Worm (Caenorhabditis elegans): ENCODE measurements around the gene fbxc-18.

fbxc-18 gene

ce11 chrII:948091-948490 lies 18.8 kb downstream of the fbxc-18 start, which contains the start of gene fbxc-32:
Gene fbxc-32, minus strand, starts transcription at chrII:948191.
- TF ChIP-seq C16A3.4 (tag; optimal IDR thresholded peaks at IDR 0.05), result no peak
- no peak for TF ChIP-seq sup-37 (GFP tag; optimal IDR thresholded peaks at IDR 0.05)
- no peak for TF ChIP-seq tlp-1 (tag; optimal IDR thresholded peaks at IDR 0.05)
- no peak for TF ChIP-seq lin-13 (GFP tag; optimal IDR thresholded peaks at IDR 0.05)
- no peak for TF ChIP-seq nhr-28 (tag; optimal IDR thresholded peaks at IDR 0.05)
- TF ChIP-seq dpl-1 (GFP tag; optimal IDR thresholded peaks at IDR 0.05), result no peak

DNA sequence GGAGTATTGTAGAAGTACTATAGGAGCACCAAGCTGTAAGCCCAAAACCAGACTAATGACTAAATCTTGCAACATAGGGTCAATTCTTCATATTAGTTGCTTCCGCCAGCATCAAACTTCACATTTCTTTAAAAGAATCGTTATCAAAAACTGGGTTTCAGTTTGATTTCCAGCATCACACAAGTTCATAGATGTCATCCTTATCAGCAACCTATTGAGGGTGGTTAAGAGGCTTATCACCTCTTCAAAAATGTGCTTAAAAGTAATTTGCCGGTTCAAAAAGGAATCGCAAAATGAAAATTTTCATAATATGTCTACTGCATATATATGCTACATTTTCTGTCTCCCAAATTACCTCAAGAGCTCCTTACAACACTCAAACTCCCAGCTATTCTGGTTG lies 23.1 kb downstream of the fbxc-18 start, which contains the start of gene clec-43:
clec-43 (plus strand) TSS at position 294 of the 400 bp plus-strand sequence.
- peak in 1 of 2 experiments; percentile 20 for TF ChIP-seq lin-35 (GFP tag; optimal IDR thresholded peaks at IDR 0.05)
- no peak for TF ChIP-seq nhr-237 (tag; optimal IDR thresholded peaks at IDR 0.05)
- TF ChIP-seq skn-1 (tag; optimal IDR thresholded peaks at IDR 0.05), result no peak
- no peak for TF ChIP-seq blmp-1 (tag; optimal IDR thresholded peaks at IDR 0.05)
- TF ChIP-seq mdl-1 (tag; optimal IDR thresholded peaks at IDR 0.05), result no peak
- no peak for TF ChIP-seq unc-130 (tag; optimal IDR thresholded peaks at IDR 0.05)
- TF ChIP-seq pqm-1 (tag; optimal IDR thresholded peaks at IDR 0.05), result peak; percentile 15
- TF ChIP-seq elt-2 (tag; optimal IDR thresholded peaks at IDR 0.05), result peak; percentile 94
- no peak for TF ChIP-seq nhr-11 (tag; optimal IDR thresholded peaks at IDR 0.05)
- TF ChIP-seq C16A3.4 (tag; optimal IDR thresholded peaks at IDR 0.05), result no peak

- TF ChIP-seq hlh-4 (tag; optimal IDR thresholded peaks at IDR 0.05), result no peak
- no peak for TF ChIP-seq alr-1 (tag; optimal IDR thresholded peaks at IDR 0.05; ENCODE audit: borderline replicate concordance)
- peak; percentile 67 for TF ChIP-seq nhr-85 (tag)
- TF ChIP-seq lin-35 (GFP tag; optimal IDR thresholded peaks at IDR 0.05), result peak in 1 of 2 experiments; percentile 42
- TF ChIP-seq nhr-12 (tag; optimal IDR thresholded peaks at IDR 0.05), result no peak
- TF ChIP-seq mdl-1 (tag; optimal IDR thresholded peaks at IDR 0.05), result peak in 1 of 2 experiments; percentile 5
- no peak for TF ChIP-seq jun-1 (tag; optimal IDR thresholded peaks at IDR 0.05)
- no peak for TF ChIP-seq irx-1 (tag; optimal IDR thresholded peaks at IDR 0.05)
- TF ChIP-seq efl-1 (optimal IDR thresholded peaks at IDR 0.05), result no peak
- peak in 1 of 2 experiments; percentile 86 for TF ChIP-seq efl-1 (GFP tag; optimal IDR thresholded peaks at IDR 0.05 in 1 of 2)
- TF ChIP-seq aly-2 (tag; optimal IDR thresholded peaks at IDR 0.05), result no peak
- TF ChIP-seq ces-1 (GFP tag; optimal IDR thresholded peaks at IDR 0.05), result no peak
These were observed 26.1 kb downstream of the fbxc-18 start, which contains the start of gene fbxc-36 for ce11 chrII:940779-941178. Gene fbxc-36, plus strand, starts transcription at chrII:940983.

ce11 chrII:938549-938948 lies 28.3 kb downstream of the fbxc-18 start, which contains the start of gene R07C3.3:
Gene R07C3.3, plus strand, starts transcription at chrII:938849.
- TF ChIP-seq tlp-1 (tag; optimal IDR thresholded peaks at IDR 0.05), result no peak
- TF ChIP-seq fkh-8 (tag; optimal IDR thresholded peaks at IDR 0.05), result no peak
- no peak for TF ChIP-seq skn-1 (tag; optimal IDR thresholded peaks at IDR 0.05)
- TF ChIP-seq nhr-20 (tag; optimal IDR thresholded peaks at IDR 0.05), result no peak
- TF ChIP-seq xbp-1 (tag; optimal IDR thresholded peaks at IDR 0.05), result no peak
- no peak for TF ChIP-seq pqm-1 (tag; optimal IDR thresholded peaks at IDR 0.05)
- TF ChIP-seq nhr-19 (GFP tag; conservative IDR thresholded peaks at IDR 0.05), result no peak
- TF ChIP-seq dsc-1 (tag; optimal IDR thresholded peaks at IDR 0.05), result no peak
- no peak for TF ChIP-seq swsn-7 (tag; optimal IDR thresholded peaks at IDR 0.05)
- TF ChIP-seq zip-4 (GFP tag; optimal IDR thresholded peaks at IDR 0.05), result no peak
- no peak for TF ChIP-seq ets-5 (GFP tag; IDR thresholded peaks at IDR 0.05)
- no peak for TF ChIP-seq ceh-88 (GFP tag; IDR thresholded peaks at IDR 0.05)

DNA sequence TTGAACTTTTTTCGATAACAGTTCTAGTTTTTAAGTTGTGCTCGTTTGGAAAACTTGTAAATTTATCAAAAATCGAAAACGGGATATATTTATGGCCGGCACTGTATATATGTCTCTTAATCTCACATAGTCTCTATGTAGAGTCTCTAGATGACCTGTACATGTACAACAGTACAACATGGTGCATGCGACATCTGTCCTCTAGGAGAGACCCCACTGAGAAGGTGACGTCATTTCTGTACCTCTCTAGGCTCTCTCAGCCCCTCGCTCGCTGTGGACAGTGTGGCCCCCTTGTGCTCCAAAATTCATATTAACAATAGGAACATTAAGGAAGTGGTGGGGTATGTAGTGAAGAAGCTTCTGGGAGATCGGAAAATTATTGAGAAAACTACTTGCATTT lies 29.6 kb downstream of the fbxc-18 start:
- TF ChIP-seq ama-1 (optimal IDR thresholded peaks at IDR 0.05), result no peak

DNA sequence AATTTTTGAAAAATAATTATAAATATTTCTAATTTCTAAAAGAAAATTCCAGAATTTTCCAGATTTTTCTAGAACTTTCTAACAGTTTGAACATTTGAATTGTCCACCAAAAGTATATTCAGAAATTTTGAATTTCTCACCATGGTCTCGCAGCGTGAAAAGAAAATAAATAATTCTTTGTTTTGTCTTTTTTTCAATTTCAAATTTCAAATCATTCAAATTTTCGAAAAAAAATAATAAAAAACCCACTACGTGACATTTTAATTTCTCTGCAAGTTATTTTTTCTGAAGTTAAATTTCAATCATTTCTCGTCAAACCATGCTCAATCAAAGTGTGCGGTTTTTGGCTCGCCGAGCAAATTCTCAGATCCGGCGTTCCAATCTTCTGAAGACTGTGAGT lies 34.1 kb downstream of the fbxc-18 start, which contains the start of gene acs-15:
acs-15 (plus strand) TSS at position 301 of the 400 bp plus-strand sequence.
- no peak for TF ChIP-seq efl-1 (optimal IDR thresholded peaks at IDR 0.05)
- TF ChIP-seq efl-1 (GFP tag; optimal IDR thresholded peaks at IDR 0.05 in 1 of 2), result peak in 1 of 2 experiments; percentile 6
- no peak for TF ChIP-seq tlp-1 (tag; optimal IDR thresholded peaks at IDR 0.05)
